Worm (Caenorhabditis elegans) whole organism, mixed stage, embryonic: ENCODE results near the gene F32G8.3.

Source experiments
- cnd-1 ChIP-seq: fragments of 200-800 bp; sonication (Bioruptor generic); optimal IDR thresholded peaks from 2 replicates; lab custom pipeline; 2018; ENCODE audit warnings: mild to moderate bottlenecking, missing genetic modification characterization, missing compliant biosample characterization
- elt-1 ChIP-seq: sonication (generic microtip); optimal IDR thresholded peaks from 2 replicates; lab custom pipeline; 2017; ENCODE audit warnings: missing genetic modification characterization, mild to moderate bottlenecking, missing compliant biosample characterization, antibody characterized with exemption, moderate library complexity, borderline replicate concordance; ENCODE audit not compliant: insufficient read depth
- mab-5 ChIP-seq: fragments of 150-350 bp; optimal IDR thresholded peaks from 2 replicates; lab custom pipeline; 2014; ENCODE audit warnings: missing biosample characterization, missing genetic modification characterization
- nhr-12 ChIP-seq: fragments of 150-350 bp; optimal IDR thresholded peaks from 2 replicates; lab custom pipeline; 2014; ENCODE audit warnings: missing biosample characterization, missing genetic modification characterization
- pha-4 ChIP-seq: fragments of 150-350 bp; optimal IDR thresholded peaks from 2 replicates; lab custom pipeline; 2018; ENCODE audit warnings: missing biosample characterization, missing genetic modification reagents, missing genetic modification characterization
- snpc-4 ChIP-seq: fragments of 150-350 bp; optimal IDR thresholded peaks from 2 replicates; lab custom pipeline; 2014; ENCODE audit warnings: missing biosample characterization, missing genetic modification characterization
- sptf-1 ChIP-seq: sonication (generic microtip); optimal IDR thresholded peaks from 2 replicates; lab custom pipeline; 2017; ENCODE audit warnings: mild to moderate bottlenecking, missing genetic modification characterization, moderate library complexity, missing compliant biosample characterization
- unc-120 ChIP-seq: sonication (generic microtip); optimal IDR thresholded peaks from 2 replicates; lab custom pipeline; 2017; ENCODE audit warnings: missing genetic modification characterization, missing compliant biosample characterization; ENCODE audit not compliant: poor library complexity, severe bottlenecking
- unc-62 ChIP-seq: fragments of 150-350 bp; optimal IDR thresholded peaks from 2 replicates; lab custom pipeline; 2014; ENCODE audit warnings: missing biosample characterization, missing genetic modification reagents, missing genetic modification characterization
- ztf-11 ChIP-seq: fragments of 150-350 bp; optimal IDR thresholded peaks from 2 replicates; lab custom pipeline; 2014; ENCODE audit warnings: missing biosample characterization, missing genetic modification characterization

DNA sequence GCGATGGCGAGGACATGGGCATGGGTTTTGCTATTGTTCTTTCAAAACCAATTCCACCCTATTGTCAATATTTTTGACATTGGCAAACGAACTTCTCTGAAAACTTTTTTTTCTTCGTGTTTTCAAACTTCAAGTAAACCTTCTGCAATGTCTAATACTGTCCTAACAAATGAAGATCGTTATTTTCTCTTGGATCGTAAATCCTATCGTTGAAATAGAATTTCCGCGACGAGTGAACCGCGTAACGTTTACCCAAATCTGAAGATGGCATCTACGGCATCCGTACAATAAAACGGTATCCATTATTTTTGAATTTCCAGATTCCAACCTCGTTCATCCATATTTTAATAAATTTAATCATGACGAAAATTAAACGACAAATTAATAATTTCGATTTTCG, 49.6 kb downstream of the F32G8.3 start, which contains the start of gene C35A5.5:
- TF ChIP-seq snpc-4 (tag; lab: Kevin White, UChicago) (no peak), unc-62 (GFP tag; lab: Kevin White, UChicago) (no peak), mab-5 (tag; lab: Kevin White, UChicago) (no peak), sptf-1 (no peak), ztf-11 (no peak), nhr-12 (no peak), pha-4 (tag; lab: Kevin White, UChicago) (no peak), unc-120 (tag; lab: Kevin White, UChicago) (no peak), elt-1 (tag; lab: Kevin White, UChicago) (no peak), cnd-1 (tag; lab: Kevin White, UChicago) (no peak)
